Worm (Caenorhabditis elegans) whole organism, L2 larva: ENCODE data around the gene F38A1.9.

Experiments
- ama-1 ChIP-seq: fragments of 150-350 bp; optimal IDR thresholded peaks from 2 replicates; lab custom pipeline; 2018; ENCODE audit warnings: inconsistent platforms
- blmp-1 ChIP-seq: sonication (generic microtip); optimal IDR thresholded peaks from 2 replicates; lab custom pipeline; 2017; ENCODE audit warnings: missing genetic modification characterization, mild to moderate bottlenecking, missing compliant biosample characterization, antibody characterized with exemption, moderate library complexity; ENCODE audit not compliant: insufficient read depth
- snpc-4 ChIP-seq: fragments of 150-350 bp; optimal IDR thresholded peaks from 2 replicates; lab custom pipeline; 2014; ENCODE audit warnings: missing biosample characterization, missing genetic modification characterization

DNA sequence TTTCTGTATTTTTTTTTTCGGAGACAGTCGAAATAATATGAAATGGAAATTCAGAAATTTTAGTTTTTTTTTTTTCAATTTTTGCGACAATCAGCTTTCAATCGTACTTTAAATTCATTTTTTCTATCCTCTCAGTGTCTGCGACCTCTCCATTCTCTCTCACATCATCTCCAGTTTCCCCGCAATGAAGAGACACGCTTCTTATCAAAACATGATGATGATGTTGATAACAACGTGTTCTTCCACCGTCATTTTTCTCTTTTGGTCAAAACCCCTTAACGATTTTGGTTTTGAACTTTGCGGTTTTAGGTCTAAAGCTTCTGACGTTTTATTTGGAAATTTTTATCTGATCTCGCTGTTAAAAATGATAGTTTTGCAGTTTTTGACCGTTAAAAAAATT is 35.8 kb downstream of the F38A1.9 start:
- TF ChIP-seq blmp-1 (no peak), ama-1 (lab: Kevin White, UChicago) (no peak), snpc-4 (tag; lab: Kevin White, UChicago) (no peak)
